Fruit fly (Drosophila melanogaster) whole organism: Measurements from ENCODE around the gene CG44038.

Experiments used
- CG8478 ChIP-seq: fragments of >200 bp; optimal IDR thresholded peaks from 2 replicates; lab custom pipeline; 2018; ENCODE audit warnings: inconsistent platforms
- Dll ChIP-seq: fragments of >200 bp; optimal IDR thresholded peaks from 2 replicates; lab custom pipeline; 2017
- EcR ChIP-seq, 2 experiments: fragments of >200 bp; optimal IDR thresholded peaks; 2 replicates each; lab custom pipeline; 2017; ENCODE audit warnings: missing biosample characterization in 2 of 2, missing genetic modification characterization in 2 of 2, missing genetic modification reagents in 2 of 2
- pan ChIP-seq: fragments of >200 bp; optimal IDR thresholded peaks from 2 replicates; lab custom pipeline; 2017
- psq ChIP-seq: fragments of >200 bp; optimal IDR thresholded peaks from 2 replicates; lab custom pipeline; 2017
- usp ChIP-seq: fragments of >200 bp; optimal IDR thresholded peaks from 2 replicates; lab custom pipeline; 2017; ENCODE audit warnings: missing biosample characterization, missing genetic modification characterization, mixed read lengths

Gene CG44038

dm6 chr3R:12260669-12261068 is at the start of gene CG44038:
TSS of gene CG44038 (plus strand) at chr3R:12260969.
- no peak for TF ChIP-seq Dll (lab: Kevin White, UChicago)
- TF ChIP-seq CG8478 (lab: Kevin White, UChicago): no peak
- no peak for TF ChIP-seq usp (GFP tag; lab: Kevin White, UChicago)
- TF ChIP-seq EcR (GFP tag; optimal IDR thresholded peaks at IDR 0.05; lab: Kevin White, UChicago): no peak
- no peak for TF ChIP-seq psq
- TF ChIP-seq pan (lab: Kevin White, UChicago): no peak

- TF ChIP-seq Dll (lab: Kevin White, UChicago): no peak
- TF ChIP-seq EcR (GFP tag; optimal IDR thresholded peaks at IDR 0.05; lab: Kevin White, UChicago): no peak
- no peak for TF ChIP-seq usp (GFP tag; lab: Kevin White, UChicago)
- TF ChIP-seq CG8478 (lab: Kevin White, UChicago): no peak
- no peak for TF ChIP-seq psq
These were observed 49.2 kb upstream of the CG44038 start for dm6 chr3R:12211552-12211951.

dm6 chr3R:12214201-12214600 is 46.6 kb upstream of the CG44038 start, which contains the start of gene CG14742:
TSS of gene CG14742 (plus strand) at chr3R:12214501.
- TF ChIP-seq CG8478 (lab: Kevin White, UChicago) (no peak), pan (lab: Kevin White, UChicago) (no peak), EcR (GFP tag; optimal IDR thresholded peaks at IDR 0.05; lab: Kevin White, UChicago) (no peak), psq (no peak), usp (GFP tag; lab: Kevin White, UChicago) (no peak), Dll (lab: Kevin White, UChicago) (no peak)

- TF ChIP-seq psq: no peak
- TF ChIP-seq pan (lab: Kevin White, UChicago): no peak
- no peak for TF ChIP-seq Dll (lab: Kevin White, UChicago)
- TF ChIP-seq EcR (GFP tag; optimal IDR thresholded peaks at IDR 0.05; lab: Kevin White, UChicago): no peak
- no peak for TF ChIP-seq CG8478 (lab: Kevin White, UChicago)
- no peak for TF ChIP-seq usp (GFP tag; lab: Kevin White, UChicago)
These were observed 41.3 kb upstream of the CG44038 start, which contains the start of gene Cog1 for dm6 chr3R:12219497-12219896. TSS of gene Cog1 (minus strand) at chr3R:12219686.

dm6 chr3R:12221366-12221916 is 39.3 kb upstream of the CG44038 start, which contains the start of gene CG4860:
TSS of gene CG4860 (minus strand) at chr3R:12221464.
- TF ChIP-seq psq (no peak), EcR (GFP tag; optimal IDR thresholded peaks at IDR 0.05; lab: Kevin White, UChicago) (no peak), usp (GFP tag; lab: Kevin White, UChicago) (no peak), CG8478 (lab: Kevin White, UChicago) (no peak), Dll (lab: Kevin White, UChicago) (no peak)

dm6 chr3R:12222093-12222492 is 38.7 kb upstream of the CG44038 start, which contains the start of gene Rsbp15:
TSS of gene Rsbp15 (plus strand) at chr3R:12222387.
- no peak for TF ChIP-seq EcR (GFP tag; optimal IDR thresholded peaks at IDR 0.05; lab: Kevin White, UChicago)
- TF ChIP-seq psq: no peak
- no peak for TF ChIP-seq Dll (lab: Kevin White, UChicago)
- no peak for TF ChIP-seq usp (GFP tag; lab: Kevin White, UChicago)
- TF ChIP-seq pan (lab: Kevin White, UChicago): no peak
- TF ChIP-seq CG8478 (lab: Kevin White, UChicago): no peak

dm6 chr3R:12224919-12225318 is 35.9 kb upstream of the CG44038 start, which contains the start of gene CG17404:
TSS of gene CG17404 (minus strand) at chr3R:12225019.
- no peak for TF ChIP-seq usp (GFP tag; lab: Kevin White, UChicago)
- no peak for TF ChIP-seq psq
- TF ChIP-seq EcR (GFP tag; optimal IDR thresholded peaks at IDR 0.05; lab: Kevin White, UChicago): no peak
- TF ChIP-seq CG8478 (lab: Kevin White, UChicago): no peak
- TF ChIP-seq pan (lab: Kevin White, UChicago): no peak
- no peak for TF ChIP-seq Dll (lab: Kevin White, UChicago)

- TF ChIP-seq usp (GFP tag; lab: Kevin White, UChicago) (no peak), CG8478 (lab: Kevin White, UChicago) (no peak), Dll (lab: Kevin White, UChicago) (no peak), pan (lab: Kevin White, UChicago) (no peak)
These were observed 34.5 kb upstream of the CG44038 start, which contains the start of gene CG12256 for dm6 chr3R:12226239-12226638. TSS of gene CG12256 (minus strand) at chr3R:12226339.

- TF ChIP-seq psq (no peak), usp (GFP tag; lab: Kevin White, UChicago) (no peak), pan (lab: Kevin White, UChicago) (no peak), EcR (GFP tag; optimal IDR thresholded peaks at IDR 0.05; lab: Kevin White, UChicago) (no peak), CG8478 (lab: Kevin White, UChicago) (no peak), Dll (lab: Kevin White, UChicago) (no peak)
These were observed 31.7 kb upstream of the CG44038 start, which contains the start of gene CG3916 for dm6 chr3R:12229113-12229512. TSS of gene CG3916 (plus strand) at chr3R:12229413.

dm6 chr3R:12232629-12233028 is 28.1 kb upstream of the CG44038 start, which contains the start of gene Pglym87:
TSS of gene Pglym87 (minus strand) at chr3R:12232729.
- TF ChIP-seq Dll (lab: Kevin White, UChicago): no peak
- TF ChIP-seq EcR (GFP tag; optimal IDR thresholded peaks at IDR 0.05; lab: Kevin White, UChicago): no peak
- TF ChIP-seq psq: no peak
- TF ChIP-seq CG8478 (lab: Kevin White, UChicago): no peak
- TF ChIP-seq usp (GFP tag; lab: Kevin White, UChicago): no peak
- no peak for TF ChIP-seq pan (lab: Kevin White, UChicago)

- TF ChIP-seq pan (lab: Kevin White, UChicago): no peak
These were observed 26.2 kb upstream of the CG44038 start, which contains the start of gene Cyp313a5 for dm6 chr3R:12234584-12234983. TSS of gene Cyp313a5 (minus strand) at chr3R:12234684.

- TF ChIP-seq pan (lab: Kevin White, UChicago): no peak
- no peak for TF ChIP-seq Dll (lab: Kevin White, UChicago)
- TF ChIP-seq psq: no peak
- no peak for TF ChIP-seq CG8478 (lab: Kevin White, UChicago)
- TF ChIP-seq EcR (GFP tag; optimal IDR thresholded peaks at IDR 0.05; lab: Kevin White, UChicago): no peak
- no peak for TF ChIP-seq usp (GFP tag; lab: Kevin White, UChicago)
These were observed 24.0 kb upstream of the CG44038 start, which contains the start of gene Cyp313a2 for dm6 chr3R:12236804-12237203. TSS of gene Cyp313a2 (minus strand) at chr3R:12236904.
